Fruit fly (Drosophila melanogaster) whole organism, prepupa: ENCODE measurements around the gene RpS25.

ENCODE experiments used
- Blimp-1 ChIP-seq: fragments of 200-800 bp; sonication (Bioruptor generic); optimal IDR thresholded peaks from 3 replicates; lab custom pipeline; 2017; ENCODE audit warnings: missing biosample characterization, missing genetic modification characterization, mild to moderate bottlenecking, moderate library complexity, missing genetic modification reagents
- CG10631 ChIP-seq: fragments of 200-800 bp; sonication (Bioruptor generic); optimal IDR thresholded peaks from 2 replicates; lab custom pipeline; 2016; ENCODE audit warnings: missing biosample characterization, missing genetic modification characterization
- CG10669 ChIP-seq: fragments of 200-800 bp; sonication (Bioruptor generic); optimal IDR thresholded peaks from 3 replicates; lab custom pipeline; 2018; ENCODE audit warnings: missing biosample characterization, mild to moderate bottlenecking, missing genetic modification characterization, moderate library complexity
- CG11294 ChIP-seq: fragments of 200-800 bp; sonication (Bioruptor generic); IDR thresholded peaks from 2 replicates; pipeline ENCODE4 v1.3.6; 2022; ENCODE audit warnings: missing biosample characterization, missing genetic modification characterization
- CG11902 ChIP-seq: fragments of 200-800 bp; sonication (Bioruptor generic); optimal IDR thresholded peaks from 3 replicates; lab custom pipeline; 2016; ENCODE audit warnings: missing biosample characterization, missing genetic modification characterization
- CG15336 ChIP-seq: fragments of 200-800 bp; sonication (Bioruptor generic); IDR thresholded peaks from 2 replicates; pipeline ENCODE4 v1.3.6; 2022; ENCODE audit warnings: missing biosample characterization, missing genetic modification characterization
- CG16779 ChIP-seq: fragments of 200-800 bp; sonication (Bioruptor generic); optimal IDR thresholded peaks from 3 replicates; lab custom pipeline; 2017; ENCODE audit warnings: missing biosample characterization, mild to moderate bottlenecking, missing genetic modification characterization
- CG3032 ChIP-seq: fragments of 200-800 bp; optimal IDR thresholded peaks from 2 replicates; lab custom pipeline; 2019; ENCODE audit warnings: missing biosample characterization, mild to moderate bottlenecking, missing genetic modification characterization, moderate library complexity
- CG31627 ChIP-seq: fragments of 200-800 bp; sonication (Bioruptor generic); optimal IDR thresholded peaks from 3 replicates; lab custom pipeline; 2016; ENCODE audit warnings: missing biosample characterization, missing genetic modification characterization
- CG32006 ChIP-seq: fragments of 200-800 bp; sonication (Bioruptor generic); optimal IDR thresholded peaks from 3 replicates; lab custom pipeline; 2017; ENCODE audit warnings: missing biosample characterization, mild to moderate bottlenecking, missing genetic modification characterization
- CG34406 ChIP-seq: fragments of 200-800 bp; sonication (Bioruptor generic); optimal IDR thresholded peaks from 3 replicates; lab custom pipeline; 2016; ENCODE audit warnings: missing biosample characterization, missing genetic modification characterization
- CG4318 ChIP-seq: fragments of 200-800 bp; sonication (Bioruptor generic); optimal IDR thresholded peaks from 3 replicates; lab custom pipeline; 2017; ENCODE audit warnings: missing biosample characterization, mild to moderate bottlenecking, missing genetic modification characterization
- CG6163 ChIP-seq: fragments of 200-800 bp; sonication (Bioruptor generic); IDR thresholded peaks from 3 replicates; pipeline ENCODE4 v1.3.6; 2022; ENCODE audit warnings: missing biosample characterization, missing genetic modification characterization
- CG6792 ChIP-seq: fragments of 200-800 bp; sonication (Bioruptor generic); optimal IDR thresholded peaks from 3 replicates; lab custom pipeline; 2016; ENCODE audit warnings: missing biosample characterization, missing genetic modification characterization
- CG6808 ChIP-seq: fragments of 200-800 bp; sonication (Bioruptor generic); optimal IDR thresholded peaks from 3 replicates; lab custom pipeline; 2017; ENCODE audit warnings: missing biosample characterization, missing genetic modification characterization, mild to moderate bottlenecking, moderate library complexity, missing genetic modification reagents
- CG7368 ChIP-seq: fragments of 200-800 bp; sonication (Bioruptor generic); optimal IDR thresholded peaks from 3 replicates; lab custom pipeline; 2016; ENCODE audit warnings: missing biosample characterization, missing genetic modification characterization
- Eip75B ChIP-seq: fragments of 200-800 bp; sonication (Bioruptor generic); optimal IDR thresholded peaks from 3 replicates; lab custom pipeline; 2016; ENCODE audit warnings: missing biosample characterization, missing genetic modification characterization
- Eip78C ChIP-seq: fragments of 200-800 bp; sonication (Bioruptor generic); peaks from one replicate; lab custom pipeline; 2016; ENCODE audit warnings: missing biosample characterization, missing genetic modification characterization
- Eip93F ChIP-seq: fragments of 200-800 bp; sonication (Bioruptor generic); optimal IDR thresholded peaks from 2 replicates; lab custom pipeline; 2016; ENCODE audit warnings: missing biosample characterization, mild to moderate bottlenecking, missing genetic modification characterization
- Ets96B ChIP-seq: fragments of 200-800 bp; optimal IDR thresholded peaks from 2 replicates; lab custom pipeline; 2019; ENCODE audit warnings: missing biosample characterization, mild to moderate bottlenecking, missing genetic modification characterization, moderate library complexity
- Hr38 ChIP-seq: sonication (Bioruptor generic); optimal IDR thresholded peaks from 2 replicates; lab custom pipeline; 2016; ENCODE audit warnings: missing biosample characterization, missing genetic modification characterization
- Hr39 ChIP-seq: fragments of 200-800 bp; sonication (Bioruptor generic); optimal IDR thresholded peaks from 2 replicates; lab custom pipeline; 2016; ENCODE audit warnings: missing biosample characterization, missing genetic modification characterization
- OdsH ChIP-seq: fragments of 200-800 bp; sonication (Bioruptor generic); optimal IDR thresholded peaks from 3 replicates; lab custom pipeline; 2016; ENCODE audit warnings: missing biosample characterization, missing genetic modification characterization
- Smox ChIP-seq: fragments of 200-800 bp; sonication (Bioruptor generic); optimal IDR thresholded peaks from 3 replicates; lab custom pipeline; 2016; ENCODE audit warnings: missing biosample characterization, missing genetic modification characterization
- Sox102F ChIP-seq: fragments of 200-800 bp; sonication (Bioruptor generic); optimal IDR thresholded peaks from 2 replicates; lab custom pipeline; 2016; ENCODE audit warnings: missing biosample characterization, mild to moderate bottlenecking, missing genetic modification characterization
- achi ChIP-seq: fragments of 200-800 bp; sonication (Bioruptor generic); optimal IDR thresholded peaks from 3 replicates; lab custom pipeline; 2016; ENCODE audit warnings: missing biosample characterization, missing genetic modification characterization
- acj6 ChIP-seq: fragments of 200-800 bp; sonication (Bioruptor generic); optimal IDR thresholded peaks from 3 replicates; lab custom pipeline; 2016; ENCODE audit warnings: missing biosample characterization, missing genetic modification characterization
- dsx ChIP-seq: fragments of 200-800 bp; optimal IDR thresholded peaks from 3 replicates; lab custom pipeline; 2019; ENCODE audit warnings: missing biosample characterization, mild to moderate bottlenecking, missing genetic modification characterization, moderate library complexity; ENCODE audit not compliant: poor library complexity, severe bottlenecking
- fd59A ChIP-seq: fragments of 200-800 bp; sonication (Bioruptor generic); optimal IDR thresholded peaks from 2 replicates; lab custom pipeline; 2017; ENCODE audit warnings: missing biosample characterization, mild to moderate bottlenecking, missing genetic modification characterization, missing genetic modification reagents
- fd85E ChIP-seq: fragments of 200-800 bp; sonication (Bioruptor generic); optimal IDR thresholded peaks from 3 replicates; lab custom pipeline; 2016; ENCODE audit warnings: missing biosample characterization, missing genetic modification characterization
- fkh ChIP-seq: fragments of 200-800 bp; sonication (Bioruptor generic); optimal IDR thresholded peaks from 3 replicates; lab custom pipeline; 2017; ENCODE audit warnings: missing biosample characterization, mild to moderate bottlenecking, missing genetic modification characterization, moderate library complexity
- lz ChIP-seq: fragments of 200-800 bp; sonication (Bioruptor generic); optimal IDR thresholded peaks from 3 replicates; lab custom pipeline; 2016; ENCODE audit warnings: missing biosample characterization, missing genetic modification characterization
- net ChIP-seq: fragments of 200-800 bp; sonication (Bioruptor generic); optimal IDR thresholded peaks from 3 replicates; lab custom pipeline; 2016; ENCODE audit warnings: missing biosample characterization, missing genetic modification characterization
- pdm3 ChIP-seq: fragments of 200-800 bp; sonication (Bioruptor generic); optimal IDR thresholded peaks from 3 replicates; lab custom pipeline; 2016; ENCODE audit warnings: missing biosample characterization, missing genetic modification characterization
- salr ChIP-seq, 2 experiments: fragments of 200-800 bp; sonication (Bioruptor generic); optimal IDR thresholded peaks; 3 replicates each; lab custom pipeline; 2016 to 2018; ENCODE audit warnings: missing biosample characterization in 2 of 2, missing genetic modification characterization in 2 of 2, mild to moderate bottlenecking in 1 of 2
- ss ChIP-seq, 2 experiments: fragments of 200-800 bp; sonication (Bioruptor generic); optimal IDR thresholded peaks; 2 replicates in 1 of 2; 3 replicates in 1 of 2; lab custom pipeline; 2017 to 2018; ENCODE audit warnings: mild to moderate bottlenecking in 2 of 2, missing biosample characterization in 2 of 2, missing genetic modification characterization in 2 of 2, moderate library complexity in 1 of 2
- topi ChIP-seq: fragments of 200-800 bp; sonication (Bioruptor generic); optimal IDR thresholded peaks from 3 replicates; lab custom pipeline; 2016; ENCODE audit warnings: missing biosample characterization, missing genetic modification characterization

The RpS25 gene

dm6 chr3R:11196648-11197388 is 19.3 kb downstream of the RpS25 start (continued):
- TF ChIP-seq CG6808 (GFP tag; lab: Kevin White, UChicago) (peak; percentile 97), CG15336 (GFP tag; lab: Robert Waterston, UW) (peak; percentile 99), Hr39 (GFP tag; lab: Kevin White, UChicago) (peak; percentile 92), dsx (peak; percentile 90), OdsH (peak; percentile 98), CG6792 (GFP tag; lab: Kevin White, UChicago) (peak; percentile 96), Blimp-1 (GFP tag; lab: Kevin White, UChicago) (peak; percentile 100), fd85E (GFP tag; lab: Kevin White, UChicago) (peak; percentile 79), Eip78C (peak; percentile 100), CG6163 (peak; percentile 97), CG7368 (GFP tag; lab: Kevin White, UChicago) (peak; percentile 93), CG31627 (peak; percentile 95), Sox102F (GFP tag; lab: Kevin White, UChicago) (peak; percentile 95), CG11902 (GFP tag; lab: Kevin White, UChicago) (peak; percentile 96), pdm3 (GFP tag; lab: Kevin White, UChicago) (peak; percentile 97), CG10669 (peak; percentile 96), CG16779 (tag; lab: Kevin White, UChicago) (peak; percentile 97), CG11294 (GFP tag; lab: Robert Waterston, UW) (peak; percentile 98), Hr38 (GFP tag; lab: Kevin White, UChicago) (no peak), ss (GFP tag; optimal IDR thresholded peaks at IDR 0.05; lab: Kevin White, UChicago) (peak in 1 of 2 experiments; percentile 99), fd59A (GFP tag; lab: Kevin White, UChicago) (peak; percentile 97), lz (GFP tag; lab: Kevin White, UChicago) (peak; percentile 97), achi (peak; percentile 99), Eip93F (GFP tag; lab: Kevin White, UChicago) (peak; percentile 85), topi (GFP tag; lab: Kevin White, UChicago) (peak; percentile 99), CG32006 (GFP tag; lab: Kevin White, UChicago) (peak; percentile 100)

dm6 chr3R:11195792-11196191 is 20.3 kb downstream of the RpS25 start, which contains the start of gene CG18577:
TSS of gene CG18577 (plus strand) at chr3R:11196092.
- TF ChIP-seq CG6163 (no peak), salr (GFP tag; optimal IDR thresholded peaks at IDR 0.05; lab: Kevin White, UChicago) (no peak), CG11902 (GFP tag; lab: Kevin White, UChicago) (no peak), CG6792 (GFP tag; lab: Kevin White, UChicago) (no peak), CG4318 (GFP tag; lab: Kevin White, UChicago) (no peak), CG10631 (no peak), Hr38 (GFP tag; lab: Kevin White, UChicago) (no peak), fd59A (GFP tag; lab: Kevin White, UChicago) (no peak), CG6808 (GFP tag; lab: Kevin White, UChicago) (no peak)

dm6 chr3R:11178300-11178699 is 37.8 kb downstream of the RpS25 start:
- TF ChIP-seq net (no peak), fkh (GFP tag; lab: Kevin White, UChicago) (peak; percentile 47), Smox (GFP tag; lab: Kevin White, UChicago) (no peak), lz (GFP tag; lab: Kevin White, UChicago) (no peak), CG7368 (GFP tag; lab: Kevin White, UChicago) (no peak), Hr38 (GFP tag; lab: Kevin White, UChicago) (no peak), Ets96B (tag; lab: Kevin White, UChicago) (no peak)

- no peak for TF ChIP-seq CG16779 (tag; lab: Kevin White, UChicago)
- no peak for TF ChIP-seq CG3032
- no peak for TF ChIP-seq lz (GFP tag; lab: Kevin White, UChicago)
- TF ChIP-seq CG10631 = no peak
- no peak for TF ChIP-seq fkh (GFP tag; lab: Kevin White, UChicago)
- no peak for TF ChIP-seq CG34406 (GFP tag; lab: Kevin White, UChicago)
- no peak for TF ChIP-seq acj6 (GFP tag; lab: Kevin White, UChicago)
- TF ChIP-seq Eip75B = no peak
- no peak for TF ChIP-seq OdsH
- TF ChIP-seq, all 60 proteins: peak for 0
Measured at dm6 chr3R:11177579-11177978, 38.5 kb downstream of the RpS25 start.
